Worm (Caenorhabditis elegans): ENCODE measurements around the gene rme-4.

The rme-4 gene

DNA sequence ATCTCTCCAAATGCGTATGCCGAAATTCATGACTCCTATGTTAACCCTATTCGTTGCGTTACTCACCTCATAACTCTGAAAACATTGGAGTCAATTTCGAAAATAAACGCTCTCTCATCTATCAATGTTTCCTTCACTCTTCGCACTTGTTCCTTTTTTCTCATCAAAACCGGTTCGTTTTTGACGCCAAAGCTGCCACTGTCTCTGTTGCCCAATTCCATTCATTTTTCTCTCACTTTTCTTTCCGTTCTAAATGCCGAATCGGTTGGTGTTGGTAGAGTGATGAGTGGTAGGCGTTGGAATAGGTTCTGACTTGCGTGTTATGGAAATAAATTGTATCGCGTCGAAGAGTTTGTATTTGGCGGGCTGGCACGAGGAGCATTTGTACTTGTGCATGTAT, 13.7 kb upstream of the rme-4 start:
- TF ChIP-seq unc-62 (GFP tag; optimal IDR thresholded peaks at IDR 0.05): no peak

DNA sequence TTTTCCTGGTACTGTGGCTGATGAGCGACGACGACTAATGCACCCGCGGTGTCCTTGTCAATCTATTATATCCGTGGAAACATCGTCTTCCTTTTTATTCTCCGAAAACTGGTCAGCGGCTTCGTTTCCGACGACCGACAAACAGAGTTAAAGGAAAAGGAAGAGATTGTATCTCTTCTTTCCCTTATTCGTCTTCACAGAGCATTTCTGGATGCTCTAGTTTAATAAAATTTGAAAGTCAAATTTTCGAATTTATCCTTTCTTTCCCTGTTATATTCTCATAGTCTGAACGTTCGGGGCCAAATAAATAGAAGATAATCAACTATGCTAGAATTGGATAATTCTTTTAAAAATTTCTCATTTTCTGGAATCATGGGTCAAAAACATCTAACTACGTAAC, 13.1 kb upstream of the rme-4 start:
- no peak for TF ChIP-seq unc-62 (GFP tag; optimal IDR thresholded peaks at IDR 0.05)

DNA sequence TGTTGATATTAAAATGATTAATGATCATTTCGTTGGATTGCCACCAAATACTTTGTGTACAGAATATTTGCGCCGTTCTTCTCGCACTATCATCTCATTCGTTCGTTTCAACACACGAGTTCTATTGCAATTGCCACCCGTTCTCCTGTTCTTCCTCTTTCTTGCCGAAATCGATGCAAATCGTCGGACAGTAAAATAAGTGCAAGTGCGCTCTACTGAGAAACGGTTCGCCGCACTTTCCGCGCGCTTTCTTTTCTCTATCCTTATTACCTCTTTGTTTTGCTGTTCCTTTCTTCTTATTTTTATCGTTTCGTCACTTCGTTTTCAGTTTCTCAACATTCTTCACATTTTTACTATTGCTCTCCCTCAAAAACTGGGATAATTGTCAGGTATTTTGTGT, 11.5 kb upstream of the rme-4 start:
- no peak for TF ChIP-seq unc-62 (GFP tag; optimal IDR thresholded peaks at IDR 0.05)

DNA sequence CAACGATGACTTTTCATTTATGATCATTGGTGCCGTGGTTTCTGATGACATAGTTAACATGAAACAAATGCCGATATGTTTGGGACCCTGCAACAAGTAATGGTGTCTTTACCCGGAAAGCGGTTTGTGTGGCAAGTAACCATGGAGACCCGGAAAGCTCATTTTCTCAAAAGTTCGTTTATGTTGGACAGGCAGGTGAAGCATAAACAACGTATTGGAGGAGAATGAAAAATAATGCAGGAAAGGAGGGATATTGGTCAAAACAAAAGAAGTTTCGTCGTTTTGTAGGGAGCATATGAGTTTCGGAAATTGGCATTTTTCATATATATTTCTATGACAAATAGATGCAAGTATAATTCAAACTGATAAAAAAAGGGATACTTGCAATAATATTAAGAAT, 6.8 kb upstream of the rme-4 start, which contains the start of gene dyf-6:
TSS of gene dyf-6 (minus strand) at position 101 of the 400 bp plus-strand sequence.
- TF ChIP-seq unc-62 (GFP tag; optimal IDR thresholded peaks at IDR 0.05): no peak

DNA sequence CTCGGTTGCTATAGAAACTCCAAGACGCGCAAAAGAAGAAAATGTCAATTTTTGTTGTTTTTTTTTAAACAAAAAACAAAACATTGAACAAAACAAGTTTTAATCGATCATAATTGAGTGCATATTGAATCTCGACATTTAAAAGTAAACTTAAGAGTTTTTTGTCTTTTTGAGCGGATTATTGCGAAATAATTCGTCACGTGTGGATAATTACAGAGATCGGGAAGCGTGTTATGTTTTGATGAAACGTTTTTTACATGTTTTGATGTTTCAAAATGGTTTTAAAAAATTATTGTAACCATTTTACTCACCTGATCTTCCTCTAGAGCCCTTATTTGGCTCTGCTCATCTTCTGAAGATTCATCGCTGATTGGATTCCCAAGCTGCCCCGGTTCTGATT, 6.4 kb upstream of the rme-4 start:
- TF ChIP-seq unc-62 (GFP tag; optimal IDR thresholded peaks at IDR 0.05): no peak

DNA sequence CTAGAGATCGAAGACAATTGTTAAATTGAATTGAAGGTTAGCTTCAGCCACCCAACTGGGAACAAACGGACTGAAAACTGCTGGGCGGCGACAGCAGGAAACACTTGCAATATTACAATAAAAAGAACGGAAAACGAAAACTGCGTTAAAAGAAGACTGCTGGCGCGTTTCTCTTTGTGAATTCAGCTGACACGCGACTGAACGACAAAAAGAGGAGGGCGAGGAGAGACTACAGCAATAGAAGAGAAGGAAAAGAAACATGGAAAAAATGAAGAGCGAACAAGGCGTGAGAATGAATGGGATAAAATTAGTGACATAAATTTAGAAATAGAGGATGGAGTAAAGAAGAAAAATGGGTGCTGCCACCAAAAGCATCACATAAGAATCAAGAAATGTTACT, 2.0 kb downstream of the rme-4 start:
- TF ChIP-seq unc-62 (GFP tag; optimal IDR thresholded peaks at IDR 0.05): no peak

DNA sequence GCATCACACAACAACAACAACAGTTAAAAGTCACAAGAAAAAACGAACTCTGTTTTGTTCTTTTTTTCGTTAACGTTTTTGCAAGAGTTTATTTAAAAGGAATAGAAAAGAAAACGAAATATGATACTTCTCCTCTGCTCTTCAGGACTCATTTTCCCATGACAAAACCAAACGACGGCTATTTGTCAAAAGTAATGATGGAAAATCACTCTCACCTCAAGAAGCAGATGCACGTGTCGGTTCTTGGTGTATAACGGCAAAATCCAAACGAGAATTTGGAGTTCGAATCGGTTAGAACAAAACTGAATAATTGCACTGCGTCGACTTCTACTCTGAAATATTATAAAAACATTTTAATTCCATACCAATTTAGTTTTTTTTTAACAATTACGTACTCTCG, 2.7 kb downstream of the rme-4 start:
- TF ChIP-seq unc-62 (GFP tag; optimal IDR thresholded peaks at IDR 0.05): no peak

DNA sequence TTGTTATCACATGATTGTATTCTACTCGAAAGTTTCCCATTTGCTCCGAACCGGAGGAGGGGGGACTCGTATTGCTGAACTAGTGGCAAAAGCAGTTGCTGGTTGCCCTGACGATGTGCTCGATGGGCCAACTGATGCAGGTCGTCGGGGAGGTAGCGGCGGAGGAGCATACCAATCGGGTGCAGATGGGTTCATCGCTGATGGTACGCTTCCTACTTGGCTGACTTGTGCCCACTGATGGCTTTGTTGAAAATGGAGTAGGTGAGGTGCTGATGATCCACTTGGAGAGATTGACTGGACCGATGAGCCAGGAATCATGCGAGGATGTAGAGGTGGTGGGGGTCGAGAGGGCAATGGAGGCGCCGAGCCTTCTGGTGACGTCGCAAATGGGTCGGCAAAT, 6.1 kb downstream of the rme-4 start:
- TF ChIP-seq unc-62 (GFP tag; optimal IDR thresholded peaks at IDR 0.05): no peak

DNA sequence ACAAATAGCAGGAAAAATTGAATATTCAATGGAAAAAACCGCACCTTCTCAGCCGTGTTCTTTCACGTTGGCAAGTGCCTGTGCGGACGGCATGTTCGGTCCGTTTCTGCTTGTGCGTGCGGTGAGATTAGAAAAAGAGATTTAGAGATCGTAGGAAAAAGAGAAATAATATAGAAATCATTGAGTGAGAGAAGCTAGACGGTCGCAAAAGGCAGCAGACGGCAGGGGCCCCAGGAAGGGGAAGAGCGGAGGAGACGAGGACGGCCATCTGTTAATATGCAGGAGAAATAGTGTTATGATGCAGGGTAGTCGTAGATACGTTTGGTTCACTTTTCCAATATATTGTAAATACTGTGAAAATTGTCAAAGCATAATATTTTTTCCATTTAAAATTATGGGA, 7.1 kb downstream of the rme-4 start, which contains the start of gene Y49A10A.2:
TSS of gene Y49A10A.2 (minus strand) at position 109 of the 400 bp plus-strand sequence.
- no peak for TF ChIP-seq unc-62 (GFP tag; optimal IDR thresholded peaks at IDR 0.05)

DNA sequence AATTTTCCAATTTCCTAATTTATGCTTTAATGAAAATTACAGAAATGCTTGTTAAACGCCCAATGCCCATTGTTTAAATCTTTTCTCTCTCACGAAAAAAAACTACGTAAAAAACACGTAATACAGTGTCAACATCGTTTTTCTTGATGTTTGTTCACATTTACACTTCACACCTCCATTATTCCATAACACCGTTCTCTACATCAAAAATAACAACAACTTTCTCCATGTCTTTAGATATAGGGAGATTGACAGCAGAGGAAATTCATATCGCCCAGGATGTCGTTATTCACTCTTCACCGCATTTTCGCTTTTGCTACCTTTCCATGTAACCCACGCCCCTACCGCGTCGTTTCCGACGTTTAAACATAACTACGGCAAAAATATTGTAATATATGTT, 21.6 kb downstream of the rme-4 start, which contains the start of gene efhc-1:
TSS of gene efhc-1 (plus strand) at position 301 of the 400 bp plus-strand sequence.
- TF ChIP-seq unc-62 (GFP tag; optimal IDR thresholded peaks at IDR 0.05): no peak

DNA sequence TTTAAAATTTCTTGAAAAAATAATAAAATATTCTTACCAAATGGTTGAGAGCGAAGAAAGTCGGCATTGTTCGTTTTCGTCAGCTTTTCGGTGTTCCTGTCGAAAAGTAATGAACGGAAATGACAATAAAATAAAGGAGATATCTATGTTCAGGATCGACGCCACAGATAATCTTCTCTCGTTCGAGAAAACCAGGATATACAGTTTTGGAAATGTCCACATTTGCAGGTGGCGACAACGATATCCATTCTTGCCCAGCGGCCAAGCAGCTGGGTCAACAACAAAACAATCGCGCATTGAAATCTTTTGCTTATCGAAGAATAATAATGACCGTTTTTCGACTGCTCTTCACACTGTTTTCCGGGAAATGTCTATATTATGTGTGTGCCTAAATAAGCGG, 24.0 kb downstream of the rme-4 start, which contains the start of gene R07E3.7:
TSS of gene R07E3.7 (minus strand) at position 101 of the 400 bp plus-strand sequence.
- no peak for TF ChIP-seq unc-62 (GFP tag; optimal IDR thresholded peaks at IDR 0.05)

DNA sequence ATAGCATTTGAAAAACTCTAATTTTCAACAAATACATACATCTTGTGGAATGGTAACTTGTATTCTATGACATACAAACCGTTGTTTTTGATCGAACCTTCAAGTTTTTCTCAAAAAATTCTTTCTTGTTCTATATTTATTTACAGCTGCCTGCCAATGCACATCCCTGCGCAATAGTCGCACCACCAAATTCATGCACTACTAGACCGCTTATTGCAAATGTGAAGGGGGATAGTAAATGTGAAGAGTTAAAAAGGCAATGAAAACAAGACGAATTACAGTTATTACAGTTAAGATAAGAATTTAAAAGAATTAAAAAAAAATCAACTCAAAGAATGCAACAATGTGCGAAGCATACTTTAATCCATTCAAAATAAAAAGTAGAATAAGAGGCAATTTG, 25.8 kb downstream of the rme-4 start:
- TF ChIP-seq unc-62 (GFP tag; optimal IDR thresholded peaks at IDR 0.05): no peak

DNA sequence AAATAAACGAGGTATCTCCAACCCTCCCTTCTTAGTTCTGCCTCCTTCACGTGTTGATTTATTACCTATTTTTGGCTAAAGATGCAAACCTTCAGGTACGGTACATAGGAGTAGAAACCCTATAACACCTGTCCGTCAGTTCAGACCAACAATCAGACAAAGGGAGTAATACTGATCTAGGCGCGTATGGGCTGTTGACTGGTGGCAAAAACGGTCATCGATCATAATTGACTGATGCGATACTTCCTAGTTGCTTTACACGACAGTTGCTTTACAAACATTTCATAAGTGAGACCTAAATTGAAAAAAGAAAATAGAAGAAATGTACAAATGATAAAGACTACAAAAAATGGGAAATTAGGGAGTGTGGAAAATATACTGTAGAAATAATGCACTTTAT, 29.5 kb downstream of the rme-4 start:
- no peak for TF ChIP-seq unc-62 (GFP tag; optimal IDR thresholded peaks at IDR 0.05)

DNA sequence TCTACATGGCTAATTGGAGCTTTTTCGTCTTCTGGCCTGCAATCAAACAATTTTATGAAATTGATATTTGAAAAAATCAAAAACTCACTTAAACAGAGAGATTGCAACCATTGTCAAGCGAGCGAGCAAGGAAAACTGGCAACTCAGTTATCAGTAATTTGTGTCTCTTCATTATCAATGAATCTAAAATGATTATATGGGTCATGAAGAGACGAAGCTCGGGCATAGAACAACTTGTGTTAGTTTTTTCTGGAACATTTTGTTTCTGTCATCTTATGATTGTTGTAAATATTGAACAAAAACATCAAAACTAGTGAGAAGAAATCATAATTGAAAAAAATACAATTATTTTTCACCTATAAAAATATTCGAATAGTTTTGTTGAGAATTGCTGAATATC, 38.7 kb downstream of the rme-4 start, which contains the start of gene R07E3.1:
TSS of gene R07E3.1 (minus strand) at position 176 of the 400 bp plus-strand sequence.
- TF ChIP-seq unc-62 (GFP tag; optimal IDR thresholded peaks at IDR 0.05): no peak

DNA sequence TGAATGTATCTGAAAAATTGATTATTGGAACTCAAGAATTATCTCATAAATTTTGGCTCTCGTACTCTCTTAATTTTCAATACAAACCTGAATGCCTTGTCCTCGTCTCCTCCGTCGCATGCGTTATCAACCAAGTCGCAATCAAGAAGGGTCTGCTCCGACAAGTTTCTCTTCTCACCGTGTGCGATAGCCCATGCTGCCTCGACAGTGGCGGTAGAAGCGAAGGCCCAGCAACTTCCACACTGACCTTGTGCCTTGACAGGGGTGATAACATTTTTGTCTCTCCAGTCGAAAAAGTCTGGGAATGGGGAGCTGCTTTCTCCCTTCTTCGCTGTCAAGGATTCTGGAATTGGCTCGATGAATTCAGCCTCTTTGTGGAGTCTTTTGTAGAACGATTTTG, 39.6 kb downstream of the rme-4 start:
- no peak for TF ChIP-seq unc-62 (GFP tag; optimal IDR thresholded peaks at IDR 0.05)

DNA sequence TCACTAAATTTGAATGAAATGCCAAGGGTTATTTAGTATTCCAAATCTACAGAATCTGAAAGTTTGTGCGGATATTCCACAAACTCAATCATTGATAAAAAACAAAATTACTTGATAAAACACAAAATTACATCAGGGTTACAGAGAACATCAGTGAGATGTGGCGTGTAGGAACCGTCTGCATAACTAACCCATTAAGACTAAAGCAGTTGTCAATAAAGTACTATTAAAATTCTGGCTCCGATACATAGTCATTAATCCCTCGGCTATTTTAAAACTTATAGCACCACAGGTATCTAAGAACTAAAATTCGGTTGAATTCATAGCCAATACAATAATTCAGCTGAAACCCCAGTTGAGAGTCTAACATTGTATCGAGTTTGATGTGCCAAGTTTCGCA, 40.9 kb downstream of the rme-4 start:
- no peak for TF ChIP-seq unc-62 (GFP tag; optimal IDR thresholded peaks at IDR 0.05)

DNA sequence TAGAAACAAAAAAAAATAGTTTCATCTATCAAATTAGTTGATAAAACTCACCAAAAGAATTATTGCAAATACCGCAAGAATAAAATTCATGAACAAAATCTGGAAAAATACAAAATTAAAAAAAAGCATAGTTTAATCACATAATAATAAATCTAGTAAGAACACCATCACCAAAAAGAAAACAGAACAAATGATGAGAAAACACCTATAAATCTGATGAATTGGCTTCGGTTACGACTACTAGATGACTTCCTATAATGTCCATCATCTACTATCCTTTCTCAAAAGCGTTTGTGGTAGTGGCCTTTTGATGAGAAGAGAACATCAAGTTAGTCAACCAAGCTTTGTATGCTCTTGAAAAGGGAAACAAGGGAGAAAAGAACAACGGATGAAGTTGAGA, 41.5 kb downstream of the rme-4 start, which contains the start of gene cut-5:
TSS of gene cut-5 (minus strand) at position 101 of the 400 bp plus-strand sequence.
- TF ChIP-seq unc-62 (GFP tag; optimal IDR thresholded peaks at IDR 0.05): no peak

DNA sequence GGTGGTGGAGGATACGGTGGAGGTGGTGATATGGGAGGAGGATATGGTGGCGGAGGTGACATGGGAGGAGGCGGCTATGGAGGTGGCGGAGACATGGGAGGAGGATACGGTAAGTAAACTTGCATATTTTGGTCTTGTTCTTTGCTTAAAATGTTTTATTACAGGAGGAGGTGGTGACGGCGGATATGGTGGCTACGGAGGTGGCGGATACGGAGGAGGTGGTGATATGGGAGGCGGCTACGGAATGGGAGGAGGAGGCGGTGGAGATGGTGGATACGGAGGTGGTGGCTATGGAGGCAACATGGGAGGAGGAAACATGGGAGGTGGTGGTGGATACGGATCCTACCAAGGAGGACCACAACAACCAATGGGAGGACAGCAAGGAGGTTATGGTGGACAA, 43.1 kb downstream of the rme-4 start:
- TF ChIP-seq unc-62 (GFP tag; optimal IDR thresholded peaks at IDR 0.05): no peak
